Worm (Caenorhabditis elegans): ENCODE results near the gene gsp-2.

Gene gsp-2

ce11 chrIII:7290462-7290861, 45.9 kb upstream of the gsp-2 start, which contains the start of gene algn-11:
algn-11 (minus strand) TSS chrIII:7290562.
- no peak for TF ChIP-seq dpl-1 (GFP tag; optimal IDR thresholded peaks at IDR 0.05)
- TF ChIP-seq nhr-120 (GFP tag; IDR thresholded peaks at IDR 0.05) = no peak
- TF ChIP-seq unc-130 (GFP tag; optimal IDR thresholded peaks at IDR 0.05) = no peak
- TF ChIP-seq ceh-79 (tag; optimal IDR thresholded peaks at IDR 0.05) = no peak

- TF ChIP-seq nhr-27 (tag; optimal IDR thresholded peaks at IDR 0.05) = no peak
- no peak for TF ChIP-seq ets-4 (GFP tag; optimal IDR thresholded peaks at IDR 0.05)
- TF ChIP-seq mes-4 (tag; optimal IDR thresholded peaks at IDR 0.05) = no peak
- TF ChIP-seq efl-1 (GFP tag; optimal IDR thresholded peaks at IDR 0.05) = no peak
- TF ChIP-seq ceh-40 (GFP tag; IDR thresholded peaks at IDR 0.05) = no peak
Observed at ce11 chrIII:7291216-7291615, 45.2 kb upstream of the gsp-2 start.

ce11 chrIII:7292569-7292968, 43.8 kb upstream of the gsp-2 start:
- TF ChIP-seq attf-6 (GFP tag; IDR thresholded peaks at IDR 0.05) = no peak
- TF ChIP-seq snpc-3.4 (tag; optimal IDR thresholded peaks at IDR 0.05) = no peak
- no peak for TF ChIP-seq F55B11.4 (tag; optimal IDR thresholded peaks at IDR 0.05; ENCODE audit: borderline replicate concordance, insufficient read depth)
- no peak for TF ChIP-seq lin-54 (GFP tag; optimal IDR thresholded peaks at IDR 0.05)
- no peak for TF ChIP-seq F49E8.2 (tag; optimal IDR thresholded peaks at IDR 0.05; ENCODE audit: insufficient read depth)
- TF ChIP-seq ama-1 (optimal IDR thresholded peaks at IDR 0.05) = no peak
- no peak for TF ChIP-seq ama-1 (GFP tag; optimal IDR thresholded peaks at IDR 0.05)
- TF ChIP-seq attf-5 (GFP tag; optimal IDR thresholded peaks at IDR 0.05) = no peak
- TF ChIP-seq ztf-3 (GFP tag; optimal IDR thresholded peaks at IDR 0.05) = no peak
- no peak for TF ChIP-seq hrde-1 (tag; optimal IDR thresholded peaks at IDR 0.05; ENCODE audit: borderline replicate concordance)
- no peak for TF ChIP-seq nhr-120 (GFP tag; IDR thresholded peaks at IDR 0.05)
- no peak for TF ChIP-seq chd-7 (tag; optimal IDR thresholded peaks at IDR 0.05)
- peak in 1 of 2 experiments; percentile 2 for TF ChIP-seq let-607 (tag; optimal IDR thresholded peaks at IDR 0.05)
- TF ChIP-seq nhr-80 (tag; optimal IDR thresholded peaks at IDR 0.05) = peak; percentile 40

ce11 chrIII:7293075-7293684, 43.2 kb upstream of the gsp-2 start, which contains the start of gene cwf-19L2:
cwf-19L2 (plus strand) TSS chrIII:7293634.
- peak; percentile 10; the same call in 1 of the 2 replicates for TF ChIP-seq madf-6 (GFP tag; IDR thresholded peaks at IDR 0.05)
- peak; percentile 16 for TF ChIP-seq efl-1 (GFP tag; optimal IDR thresholded peaks at IDR 0.05)
- TF ChIP-seq ets-4 (GFP tag; optimal IDR thresholded peaks at IDR 0.05) = no peak
- TF ChIP-seq rec-8 (tag; optimal IDR thresholded peaks at IDR 0.05) = no peak
- peak; percentile 69 for TF ChIP-seq lsl-1 (GFP tag; optimal IDR thresholded peaks at IDR 0.05)
- TF ChIP-seq D2030.7 (GFP tag; IDR thresholded peaks at IDR 0.05) = peak; percentile 44; the same call in 1 of the 2 replicates
- no peak for TF ChIP-seq T07F8.4 (tag; optimal IDR thresholded peaks at IDR 0.05)

- TF ChIP-seq F10E7.11 (tag; optimal IDR thresholded peaks at IDR 0.05) (no peak), ceh-27 (GFP tag; optimal IDR thresholded peaks at IDR 0.05) (peak; percentile 12), him-1 (tag; optimal IDR thresholded peaks at IDR 0.05) (no peak), rec-8 (tag; optimal IDR thresholded peaks at IDR 0.05) (no peak), lin-26 (GFP tag; IDR thresholded peaks at IDR 0.05) (no peak), ZK185.1 (tag; optimal IDR thresholded peaks at IDR 0.05; ENCODE audit: poor library complexity, severe bottlenecking) (no peak), nfyb-1 (GFP tag; IDR thresholded peaks at IDR 0.05) (0 out of 2 replicates have a peak, but pooled peaks have one; percentile 31), hmg-1.2 (GFP tag; IDR thresholded peaks at IDR 0.05) (no peak)
Observed at ce11 chrIII:7296092-7296668, 40.2 kb upstream of the gsp-2 start.
